Worm (Caenorhabditis elegans): Measurements from ENCODE around the gene nspc-5.
"Not testable (repeated sequence)": the region's sequence is repeated elsewhere in the genome, so short reads cannot be mapped to it uniquely, and the experiment has no call there.

nspc-5 gene

ce11 chrX:8523000-8523399, 15.5 kb upstream of the nspc-5 start:
- TF ChIP-seq ceh-19 (GFP tag; optimal IDR thresholded peaks at IDR 0.05), result no peak

- TF ChIP-seq elt-2 (tag; optimal IDR thresholded peaks at IDR 0.05), result no peak
- TF ChIP-seq unc-86 (tag; optimal IDR thresholded peaks at IDR 0.05), result no peak
- TF ChIP-seq nfya-1 (tag; optimal IDR thresholded peaks at IDR 0.05), result no peak
- no peak for TF ChIP-seq dmd-4 (tag; optimal IDR thresholded peaks at IDR 0.05; ENCODE audit: borderline replicate concordance)
- no peak for TF ChIP-seq C38D4.7 (GFP tag; optimal IDR thresholded peaks at IDR 0.05)
- no peak for TF ChIP-seq syd-9 (tag; optimal IDR thresholded peaks at IDR 0.05)
- TF ChIP-seq npax-4 (tag; optimal IDR thresholded peaks at IDR 0.05), result no peak
- TF ChIP-seq ets-4 (tag; optimal IDR thresholded peaks at IDR 0.05), result no peak
Observed at ce11 chrX:8527950-8528349, 10.6 kb upstream of the nspc-5 start, which contains the start of gene flp-5. Gene flp-5 (plus strand): TSS chrX:8528250.

ce11 chrX:8535006-8535405, 3.5 kb upstream of the nspc-5 start, which contains the start of gene nspc-1:
Gene nspc-1 (minus strand): TSS chrX:8535106.
- not testable (repeated sequence) for TF ChIP-seq syd-9 (tag; optimal IDR thresholded peaks at IDR 0.05); hlh-15 (tag; optimal IDR thresholded peaks at IDR 0.05); ceh-19 (GFP tag; optimal IDR thresholded peaks at IDR 0.05)

DNA sequence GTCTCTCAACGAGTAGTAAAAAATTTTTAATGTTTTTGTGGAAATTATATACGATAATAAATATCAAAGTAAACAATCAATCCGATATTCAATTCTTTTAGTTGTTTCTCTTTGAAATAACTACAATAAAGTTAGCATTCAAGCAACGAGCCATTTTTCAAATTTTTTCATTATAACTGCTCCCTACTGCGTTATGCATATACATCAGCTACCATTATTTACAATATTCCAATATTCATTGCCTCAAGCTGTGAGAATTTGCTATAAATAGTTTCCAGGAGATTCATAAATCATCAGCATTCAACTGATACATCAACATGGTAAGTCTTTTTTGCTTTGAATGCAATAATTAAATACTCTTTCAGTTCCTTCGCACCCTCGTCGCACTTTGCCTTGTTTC, 1.7 kb upstream of the nspc-5 start, which contains the start of gene nspc-3:
nspc-3 (plus strand) TSS at position 301 of the 400 bp plus-strand sequence.
- TF ChIP-seq K09A11.1 (tag; optimal IDR thresholded peaks at IDR 0.05; ENCODE audit: insufficient read depth) (no peak), ceh-6 (GFP tag; optimal IDR thresholded peaks at IDR 0.05) (no peak), hlh-8 (tag; optimal IDR thresholded peaks at IDR 0.05) (no peak)

ce11 chrX:8541562-8541961, 3.0 kb downstream of the nspc-5 start, which contains the start of gene nspc-7:
Gene nspc-7 (plus strand): TSS chrX:8541862.
- not testable (repeated sequence) for TF ChIP-seq tbx-7, dve-1, pqm-1 (tag; optimal IDR thresholded peaks at IDR 0.05)

DNA sequence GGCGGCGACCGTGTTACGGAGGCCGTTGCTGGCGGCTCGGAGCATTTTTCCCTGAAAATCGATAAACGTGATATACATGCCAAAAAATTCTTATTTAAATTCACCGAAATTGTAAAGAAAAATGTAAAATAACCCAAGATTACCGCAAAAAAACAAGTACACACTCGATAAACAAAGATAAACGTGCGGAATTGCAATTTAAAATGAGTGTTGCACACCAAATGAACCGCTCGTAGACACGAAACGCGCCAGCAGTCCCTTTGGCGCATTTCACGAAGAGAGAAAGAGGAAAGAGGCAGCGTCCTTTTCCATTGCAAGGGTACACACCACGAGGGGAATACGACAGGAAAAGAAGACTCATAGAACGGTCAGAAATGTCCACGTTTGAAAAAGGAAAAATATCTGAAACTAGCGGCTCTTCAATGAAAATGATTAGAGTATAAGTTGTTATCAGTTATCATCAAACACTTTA, 7.5 kb downstream of the nspc-5 start, which contains the start of gene sdha-1:
sdha-1 (minus strand) TSS at position 51 of the 472 bp plus-strand sequence.
- no peak for TF ChIP-seq hlh-15 (tag; optimal IDR thresholded peaks at IDR 0.05)
- peak; percentile 76 for TF ChIP-seq ceh-31 (tag; optimal IDR thresholded peaks at IDR 0.05)
- TF ChIP-seq tbx-7 (tag; optimal IDR thresholded peaks at IDR 0.05), result no peak
- TF ChIP-seq K09A11.1 (tag; optimal IDR thresholded peaks at IDR 0.05; ENCODE audit: insufficient read depth), result no peak
- peak; percentile 38 for TF ChIP-seq elt-2 (tag; optimal IDR thresholded peaks at IDR 0.05)
- TF ChIP-seq hlh-30 (tag; optimal IDR thresholded peaks at IDR 0.05; ENCODE audit: insufficient read depth), result peak; percentile 61
- TF ChIP-seq tbx-2 (tag; optimal IDR thresholded peaks at IDR 0.05), result peak; percentile 54
- peak; percentile 48 for TF ChIP-seq nfya-1 (tag; optimal IDR thresholded peaks at IDR 0.05)
- TF ChIP-seq nhr-232 (tag; optimal IDR thresholded peaks at IDR 0.05), result no peak
- no peak for TF ChIP-seq lin-11 (tag; optimal IDR thresholded peaks at IDR 0.05)
- TF ChIP-seq pha-4 (tag; optimal IDR thresholded peaks at IDR 0.05), result no peak
- peak; percentile 8 for TF ChIP-seq ceh-14 (tag; optimal IDR thresholded peaks at IDR 0.05)
- peak; percentile 32 for TF ChIP-seq ceh-30 (tag; optimal IDR thresholded peaks at IDR 0.05)
- TF ChIP-seq ceh-19 (GFP tag; optimal IDR thresholded peaks at IDR 0.05), result peak; percentile 21
- no peak for TF ChIP-seq K02D7.2 (tag; optimal IDR thresholded peaks at IDR 0.05)
- peak; percentile 42 for TF ChIP-seq pqm-1 (tag; optimal IDR thresholded peaks at IDR 0.05)
- TF ChIP-seq ahr-1 (tag; optimal IDR thresholded peaks at IDR 0.05), result no peak
- TF ChIP-seq ceh-34 (tag; optimal IDR thresholded peaks at IDR 0.05), result peak; percentile 41
- TF ChIP-seq rnt-1 (tag; optimal IDR thresholded peaks at IDR 0.05), result peak; percentile 23
- TF ChIP-seq pros-1 (tag; optimal IDR thresholded peaks at IDR 0.05), result peak; percentile 8
- TF ChIP-seq ref-2 (tag; optimal IDR thresholded peaks at IDR 0.05), result peak; percentile 22
- no peak for TF ChIP-seq odd-2 (tag; optimal IDR thresholded peaks at IDR 0.05)
- peak; percentile 34 for TF ChIP-seq unc-42 (tag; optimal IDR thresholded peaks at IDR 0.05)
- TF ChIP-seq ceh-18 (tag; optimal IDR thresholded peaks at IDR 0.05), result peak; percentile 25
